Fruit fly (Drosophila melanogaster): ENCODE measurements around the gene CG15545.

CG15545 gene

dm6 chr3R:30870317-30870878 lies 1.8 kb downstream of the CG15545 start (continued):
- TF ChIP-seq CG1603 (tag; optimal IDR thresholded peaks at IDR 0.05) (peak; percentile 2), tll (GFP tag; optimal IDR thresholded peaks at IDR 0.05) (no peak), crol (GFP tag; IDR thresholded peaks at IDR 0.05) (no peak), CG32532 (GFP tag; IDR thresholded peaks at IDR 0.05) (no peak), CG33213 (GFP tag; optimal IDR thresholded peaks at IDR 0.05) (no peak), CG6683 (GFP tag; optimal IDR thresholded peaks at IDR 0.05) (no peak), Atf6 (GFP tag; IDR thresholded peaks at IDR 0.05) (no peak), Doc2 (GFP tag; IDR thresholded peaks at IDR 0.05) (no peak), phol (tag; optimal IDR thresholded peaks at IDR 0.05) (no peak), H2.0 (GFP tag; IDR thresholded peaks at IDR 0.05) (no peak), CG34224 (GFP tag; IDR thresholded peaks at IDR 0.05; ENCODE audit: partially characterized antibody) (no peak), pb (GFP tag; optimal IDR thresholded peaks at IDR 0.05) (no peak), bbx (GFP tag; IDR thresholded peaks at IDR 0.05; ENCODE audit: partially characterized antibody) (no peak), CG15011 (GFP tag; optimal IDR thresholded peaks at IDR 0.05) (no peak), CG9727 (GFP tag; optimal IDR thresholded peaks at IDR 0.05) (no peak), stc (GFP tag; IDR thresholded peaks at IDR 0.05) (no peak), CG10267 (tag; optimal IDR thresholded peaks at IDR 0.05) (no peak), insv (GFP tag; optimal IDR thresholded peaks at IDR 0.05) (no peak), CG6272 (GFP tag; IDR thresholded peaks at IDR 0.05) (peak; percentile 35; the same call in 1 of the 2 replicates), Rfx (GFP tag; IDR thresholded peaks at IDR 0.05) (peak; percentile 53), CG9609 (GFP tag; optimal IDR thresholded peaks at IDR 0.05) (no peak), CkIIα-i1 (GFP tag; IDR thresholded peaks at IDR 0.05) (no peak), MBD-R2 (GFP tag; IDR thresholded peaks at IDR 0.05) (peak; percentile 11; the same call in 1 of the 2 replicates), HLH3B (GFP tag; IDR thresholded peaks at IDR 0.05) (no peak), CG1233 (GFP tag; optimal IDR thresholded peaks at IDR 0.05) (no peak), Vsx1 (GFP tag; optimal IDR thresholded peaks at IDR 0.05) (no peak), Bteb2 (GFP tag; optimal IDR thresholded peaks at IDR 0.05) (no peak), Xbp1 (GFP tag; optimal IDR thresholded peaks at IDR 0.05) (peak; percentile 10), Usf (GFP tag; optimal IDR thresholded peaks at IDR 0.05) (no peak), Trl (optimal IDR thresholded peaks at IDR 0.05) (no peak), Trl (GFP tag; optimal IDR thresholded peaks at IDR 0.05) (no peak), MESR4 (GFP tag; optimal IDR thresholded peaks at IDR 0.05) (no peak), sisA (GFP tag; IDR thresholded peaks at IDR 0.05) (no peak), CG6791 (GFP tag; IDR thresholded peaks at IDR 0.05; ENCODE audit: partially characterized antibody) (0 out of 3 replicates have a peak, but pooled peaks have one; percentile 10), Atf-2 (GFP tag; optimal IDR thresholded peaks at IDR 0.05) (no peak), h (optimal IDR thresholded peaks at IDR 0.05) (no peak), mirr (GFP tag; optimal IDR thresholded peaks at IDR 0.05) (no peak), dmrt99B (tag; optimal IDR thresholded peaks at IDR 0.05) (no peak), CG14965 (GFP tag; optimal IDR thresholded peaks at IDR 0.05; ENCODE audit: borderline replicate concordance) (no peak), CG3163 (GFP tag; optimal IDR thresholded peaks at IDR 0.05) (no peak), dpn (GFP tag; optimal IDR thresholded peaks at IDR 0.05) (peak in 1 of 2 experiments; percentile 3), Bgb (GFP tag; IDR thresholded peaks at IDR 0.05; ENCODE audit: partially characterized antibody) (peak; percentile 24; the same call in 1 of the 2 replicates), CG18619 (GFP tag; optimal IDR thresholded peaks at IDR 0.05) (no peak), MTF-1 (GFP tag; optimal IDR thresholded peaks at IDR 0.05; ENCODE audit: borderline replicate concordance) (no peak), jing (GFP tag; optimal IDR thresholded peaks at IDR 0.05) (no peak), Dll (GFP tag; IDR thresholded peaks at IDR 0.05; ENCODE audit: partially characterized antibody) (no peak), zen2 (GFP tag; IDR thresholded peaks at IDR 0.05; ENCODE audit: partially characterized antibody) (no peak), Dref (GFP tag; IDR thresholded peaks at IDR 0.05) (no peak), kah (GFP tag; optimal IDR thresholded peaks at IDR 0.05) (no peak), Sox100B (GFP tag; optimal IDR thresholded peaks at IDR 0.05) (no peak), CG7987 (GFP tag; optimal IDR thresholded peaks at IDR 0.05) (no peak)
